Worm (Caenorhabditis elegans): ENCODE results near the gene D1086.21.

ce11 chrV:14018640-14019039 is 45.9 kb upstream of the D1086.21 start, which contains the start of the genes mtl-2 and T08G5.1:
- TF ChIP-seq sdc-2 (tag; optimal IDR thresholded peaks at IDR 0.05) (no peak), ahr-1 (tag; optimal IDR thresholded peaks at IDR 0.05) (no peak), pha-4 (tag; optimal IDR thresholded peaks at IDR 0.05) (no peak), pat-9 (tag; optimal IDR thresholded peaks at IDR 0.05) (no peak)

Data from whole organism, late embryonic.